Fruit fly (Drosophila melanogaster): ENCODE results near the gene Doc3.

The Doc3 gene

DNA sequence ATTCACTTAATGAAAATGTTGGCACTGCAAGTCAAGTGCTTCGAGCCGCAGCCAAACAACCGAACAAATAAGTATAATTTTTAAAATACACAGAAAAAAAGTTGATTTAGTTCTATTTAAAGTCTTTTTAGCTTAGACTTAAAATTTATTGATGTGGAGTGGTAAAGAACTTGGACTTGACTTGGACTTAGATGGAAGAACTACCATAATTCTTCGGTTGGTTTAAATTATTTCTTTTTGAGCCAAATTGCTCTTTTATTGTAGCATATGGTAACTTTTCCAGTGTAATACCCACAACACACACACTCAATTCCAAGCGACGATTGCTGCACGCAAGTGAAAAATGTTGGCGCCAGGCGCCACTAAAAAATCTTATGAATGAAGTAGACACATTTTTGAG is 23.1 kb downstream of the Doc3 start (continued):
- TF ChIP-seq CG6854 (GFP tag; optimal IDR thresholded peaks at IDR 0.05) (no peak), Gug (GFP tag; IDR thresholded peaks at IDR 0.05) (no peak), fd85E (GFP tag; optimal IDR thresholded peaks at IDR 0.05) (no peak), CG8632 (GFP tag; optimal IDR thresholded peaks at IDR 0.05) (no peak), topi (GFP tag; optimal IDR thresholded peaks at IDR 0.05) (no peak), CG10631 (GFP tag; optimal IDR thresholded peaks at IDR 0.05) (no peak), CG3919 (GFP tag; optimal IDR thresholded peaks at IDR 0.05) (no peak), CG6792 (GFP tag; optimal IDR thresholded peaks at IDR 0.05) (no peak)

dm6 chr3L:9029183-9029789 is 24.3 kb downstream of the Doc3 start:
- TF ChIP-seq svp (GFP tag) = peak; percentile 3
- no peak for TF ChIP-seq Eip78C (GFP tag)

dm6 chr3L:9032871-9033270 is 27.9 kb downstream of the Doc3 start:
- TF ChIP-seq Blimp-1 (GFP tag; optimal IDR thresholded peaks at IDR 0.05) (no peak), CG11294 (GFP tag; IDR thresholded peaks at IDR 0.05) (no peak), lz (GFP tag; optimal IDR thresholded peaks at IDR 0.05) (no peak), Hr4 (GFP tag; optimal IDR thresholded peaks at IDR 0.05) (no peak), CG32006 (GFP tag; optimal IDR thresholded peaks at IDR 0.05) (no peak), Hr39 (GFP tag; optimal IDR thresholded peaks at IDR 0.05) (no peak), topi (GFP tag; optimal IDR thresholded peaks at IDR 0.05) (peak; percentile 23), svp (GFP tag) (peak; percentile 46), CG8632 (GFP tag; optimal IDR thresholded peaks at IDR 0.05) (no peak), Smox (GFP tag; optimal IDR thresholded peaks at IDR 0.05) (peak; percentile 20), cyc (GFP tag; optimal IDR thresholded peaks at IDR 0.05) (no peak), Gug (GFP tag; IDR thresholded peaks at IDR 0.05) (no peak), achi (GFP tag; optimal IDR thresholded peaks at IDR 0.05) (no peak), CG15336 (GFP tag; IDR thresholded peaks at IDR 0.05) (no peak), fd59A (GFP tag; optimal IDR thresholded peaks at IDR 0.05) (no peak), Eip78C (GFP tag) (peak; percentile 34), Ets21C (GFP tag; optimal IDR thresholded peaks at IDR 0.05) (no peak), Eip75B (GFP tag; optimal IDR thresholded peaks at IDR 0.05) (no peak), CG31627 (GFP tag; optimal IDR thresholded peaks at IDR 0.05) (peak; percentile 5), fkh (GFP tag; optimal IDR thresholded peaks at IDR 0.05) (no peak), vri (GFP tag; optimal IDR thresholded peaks at IDR 0.05) (no peak), CG6854 (GFP tag; optimal IDR thresholded peaks at IDR 0.05) (no peak), CG3919 (GFP tag; optimal IDR thresholded peaks at IDR 0.05) (no peak), esn (GFP tag; optimal IDR thresholded peaks at IDR 0.05) (peak; percentile 17), Met (GFP tag; optimal IDR thresholded peaks at IDR 0.05) (peak; percentile 38), CG10631 (GFP tag; optimal IDR thresholded peaks at IDR 0.05) (no peak), CG8319 (GFP tag; optimal IDR thresholded peaks at IDR 0.05) (no peak), dsx (GFP tag; optimal IDR thresholded peaks at IDR 0.05; ENCODE audit: poor library complexity, severe bottlenecking) (no peak), Sox102F (GFP tag; optimal IDR thresholded peaks at IDR 0.05) (no peak), spab (GFP tag; optimal IDR thresholded peaks at IDR 0.05) (no peak), CG8119 (GFP tag; IDR thresholded peaks at IDR 0.05) (0 out of 3 replicates have a peak, but pooled peaks have one; percentile 26)

DNA sequence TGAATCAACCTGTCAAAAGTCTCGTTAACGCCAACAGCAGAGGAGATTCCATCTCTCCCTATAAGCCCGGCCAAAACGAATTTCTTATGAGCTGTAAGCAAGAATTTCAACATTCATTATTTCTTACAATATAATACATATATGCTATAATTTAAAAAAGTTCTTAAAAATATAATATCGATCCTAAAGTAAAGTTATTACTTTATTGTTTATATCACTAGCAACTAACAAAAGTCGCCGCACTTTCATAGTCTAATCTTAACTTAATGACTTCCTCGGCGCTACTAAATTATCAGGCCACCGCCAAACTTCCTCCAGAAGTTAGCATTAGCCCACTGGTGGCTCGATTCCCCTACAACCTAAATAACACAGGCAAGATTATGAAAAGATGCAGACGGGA is 28.5 kb downstream of the Doc3 start:
- TF ChIP-seq CG3919 (GFP tag; optimal IDR thresholded peaks at IDR 0.05) (peak; percentile 59), Met (GFP tag; optimal IDR thresholded peaks at IDR 0.05) (peak; percentile 51), lz (GFP tag; optimal IDR thresholded peaks at IDR 0.05) (peak; percentile 58), CG10631 (GFP tag; optimal IDR thresholded peaks at IDR 0.05) (peak; percentile 40), Eip93F (GFP tag; optimal IDR thresholded peaks at IDR 0.05) (no peak), CG8119 (GFP tag; IDR thresholded peaks at IDR 0.05) (no peak), CG10669 (GFP tag; optimal IDR thresholded peaks at IDR 0.05) (peak; percentile 39), Eip78C (GFP tag) (peak; percentile 80), fd59A (GFP tag; optimal IDR thresholded peaks at IDR 0.05) (peak; percentile 2), Hr39 (GFP tag; optimal IDR thresholded peaks at IDR 0.05) (peak; percentile 36), acj6 (GFP tag; optimal IDR thresholded peaks at IDR 0.05) (peak; percentile 51), dsx (GFP tag; optimal IDR thresholded peaks at IDR 0.05; ENCODE audit: poor library complexity, severe bottlenecking) (peak; percentile 9), Smox (GFP tag; optimal IDR thresholded peaks at IDR 0.05) (peak; percentile 50), CG8632 (GFP tag; optimal IDR thresholded peaks at IDR 0.05) (peak; percentile 31), Sox14 (GFP tag; optimal IDR thresholded peaks at IDR 0.05) (peak; percentile 26), CG11902 (GFP tag; optimal IDR thresholded peaks at IDR 0.05) (peak; percentile 51), CG4318 (GFP tag; optimal IDR thresholded peaks at IDR 0.05) (no peak), achi (GFP tag; optimal IDR thresholded peaks at IDR 0.05) (peak; percentile 45), CG3032 (tag; optimal IDR thresholded peaks at IDR 0.05) (peak; percentile 47), pdm3 (GFP tag; optimal IDR thresholded peaks at IDR 0.05) (peak; percentile 10), CG34406 (GFP tag; optimal IDR thresholded peaks at IDR 0.05) (peak; percentile 41), fd85E (GFP tag; optimal IDR thresholded peaks at IDR 0.05) (no peak), CG8319 (GFP tag; optimal IDR thresholded peaks at IDR 0.05) (no peak), eg (GFP tag; IDR thresholded peaks at IDR 0.05) (no peak), CG11294 (GFP tag; IDR thresholded peaks at IDR 0.05) (no peak), dac (GFP tag; optimal IDR thresholded peaks at IDR 0.05) (no peak), topi (GFP tag; optimal IDR thresholded peaks at IDR 0.05) (peak; percentile 39)

Data from whole organism, prepupa.